Fruit fly (Drosophila melanogaster) whole organism, adult: ENCODE measurements around the gene pnt.

ENCODE experiments used
- CG5204 ChIP-seq: fragments of 200-800 bp; sonication (Bioruptor generic); optimal IDR thresholded peaks from 2 replicates; lab custom pipeline; 2016; ENCODE audit warnings: missing biosample characterization, missing genetic modification characterization
- CG7045 ChIP-seq: fragments of 200-800 bp; sonication (Bioruptor generic); optimal IDR thresholded peaks from 2 replicates; lab custom pipeline; 2017; ENCODE audit warnings: missing biosample characterization, mild to moderate bottlenecking, missing genetic modification characterization
- Mnt ChIP-seq: fragments of 200-800 bp; sonication (Bioruptor generic); optimal IDR thresholded peaks from 2 replicates; lab custom pipeline; 2016; ENCODE audit warnings: missing biosample characterization, mild to moderate bottlenecking, missing genetic modification characterization
- kay ChIP-seq: fragments of 200-800 bp; sonication (Bioruptor generic); peaks from one replicate; lab custom pipeline; 2016; ENCODE audit warnings: missing biosample characterization, missing genetic modification characterization, borderline replicate concordance
- ovo ChIP-seq: fragments of 200-800 bp; sonication (Bioruptor generic); optimal IDR thresholded peaks from 2 replicates; lab custom pipeline; 2016; ENCODE audit warnings: missing biosample characterization, missing genetic modification characterization
- pad ChIP-seq: fragments of 200-800 bp; sonication (Bioruptor generic); optimal IDR thresholded peaks from 3 replicates; lab custom pipeline; 2017; ENCODE audit warnings: missing biosample characterization, missing genetic modification characterization, mild to moderate bottlenecking, moderate library complexity, missing genetic modification reagents
- toe ChIP-seq: fragments of 200-800 bp; sonication (Bioruptor generic); optimal IDR thresholded peaks from 2 replicates; lab custom pipeline; 2016; ENCODE audit warnings: missing biosample characterization, missing genetic modification characterization

- no peak for TF ChIP-seq CG5204 (GFP tag; lab: Kevin White, UChicago)
- no peak for TF ChIP-seq pad (GFP tag; lab: Kevin White, UChicago)
- no peak for TF ChIP-seq Mnt (GFP tag; lab: Kevin White, UChicago)
- no peak for TF ChIP-seq ovo (GFP tag; lab: Kevin White, UChicago)
- TF ChIP-seq kay (GFP tag; lab: Kevin White, UChicago), result no peak
- TF ChIP-seq toe, result no peak
- TF ChIP-seq CG7045 (GFP tag; lab: Kevin White, UChicago), result no peak
These were observed 42.8 kb upstream of the pnt start, which contains the start of gene CG31515 for dm6 chr3R:23388798-23389197.
